Worm (Caenorhabditis elegans): ENCODE results near the gene T12D8.10.
A peak's percentile ranks its signal among the peaks of the same experiment; 100 is the strongest.

The T12D8.10 gene

DNA sequence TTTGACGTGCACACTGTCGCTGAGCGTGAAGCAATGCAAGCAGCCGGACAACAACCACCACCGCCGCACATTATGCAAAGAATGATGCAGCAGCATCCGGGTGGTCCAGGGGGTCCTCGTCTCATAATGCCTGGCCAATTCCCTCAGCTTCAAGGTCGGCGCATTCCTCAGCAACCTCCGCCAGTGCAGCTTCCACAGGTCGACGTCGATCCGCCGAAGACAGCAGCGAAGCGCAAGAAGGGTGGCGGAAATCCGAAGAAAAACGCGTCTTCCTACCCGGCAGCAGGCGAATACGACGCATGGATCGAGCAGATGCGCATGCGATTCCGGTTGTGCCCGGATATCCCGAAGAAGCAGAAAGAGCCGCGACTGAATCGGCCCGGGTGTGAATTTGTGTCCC lies 9.3 kb upstream of the T12D8.10 start:
- TF ChIP-seq unc-55 (GFP tag; optimal IDR thresholded peaks at IDR 0.05) (no peak), fkh-6 (tag; optimal IDR thresholded peaks at IDR 0.05) (no peak), ceh-14 (tag; optimal IDR thresholded peaks at IDR 0.05) (no peak), C38D4.7 (GFP tag; optimal IDR thresholded peaks at IDR 0.05) (no peak), ceh-34 (tag; optimal IDR thresholded peaks at IDR 0.05) (no peak), C08G9.2 (tag; optimal IDR thresholded peaks at IDR 0.05) (peak; percentile 36)

DNA sequence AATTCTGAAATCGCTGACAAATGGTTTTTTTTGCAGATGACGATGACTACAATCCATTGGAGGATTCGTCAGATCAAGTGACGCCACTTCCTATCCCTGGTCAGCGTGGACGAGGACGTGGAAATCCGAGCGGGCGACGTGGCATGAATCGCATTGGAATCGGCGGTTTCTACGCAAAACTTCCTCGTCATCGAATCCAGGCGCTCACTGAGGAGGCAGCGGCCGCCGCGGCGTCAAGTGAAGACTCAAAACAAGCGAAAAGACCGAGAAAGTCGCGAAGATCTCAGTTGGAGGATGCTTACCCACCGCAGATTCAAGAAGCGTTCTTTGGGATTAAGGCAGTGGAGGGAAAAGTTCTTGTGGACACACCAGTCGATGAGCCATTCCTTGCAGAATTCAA lies 6.4 kb upstream of the T12D8.10 start:
- TF ChIP-seq ceh-6 (GFP tag; optimal IDR thresholded peaks at IDR 0.05) = no peak
- 0 out of 2 replicates have a peak, but pooled peaks have one; percentile 18 for TF ChIP-seq ceh-45 (GFP tag; IDR thresholded peaks at IDR 0.05)
- TF ChIP-seq hlh-6 (tag; optimal IDR thresholded peaks at IDR 0.05) = no peak

DNA sequence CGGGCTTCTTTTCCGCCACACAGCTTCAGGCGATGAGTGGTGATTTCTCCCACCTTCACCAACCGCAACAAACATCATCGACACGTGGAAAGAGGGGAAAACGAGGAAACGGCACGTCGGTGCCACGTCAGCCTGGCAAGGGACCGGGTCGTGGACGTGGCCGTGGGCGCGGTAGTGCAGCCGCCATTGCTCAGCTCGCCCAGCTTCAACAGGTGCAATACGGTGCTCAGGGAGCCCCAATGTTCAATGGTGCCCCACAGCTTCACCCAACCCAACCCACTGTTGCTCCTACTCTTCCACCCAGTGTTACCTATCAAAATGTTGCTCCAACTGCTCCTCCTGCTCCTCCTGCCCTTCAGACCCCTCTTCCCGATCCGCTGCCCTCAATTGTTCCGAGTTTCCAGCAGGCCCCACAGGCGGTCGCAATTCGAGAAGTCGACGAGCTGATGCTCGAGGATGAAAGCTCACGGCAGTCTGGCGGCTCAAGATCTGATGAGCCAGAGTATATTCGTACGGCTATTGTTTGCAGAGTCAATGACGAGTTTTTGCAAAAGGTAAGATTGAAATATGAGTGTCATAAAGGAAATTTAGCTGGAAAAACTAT lies 3.9 kb upstream of the T12D8.10 start:
- TF ChIP-seq K09A11.1 (tag; optimal IDR thresholded peaks at IDR 0.05; ENCODE audit: insufficient read depth) = no peak
- peak; percentile 21 for TF ChIP-seq elt-4 (tag; optimal IDR thresholded peaks at IDR 0.05)

DNA sequence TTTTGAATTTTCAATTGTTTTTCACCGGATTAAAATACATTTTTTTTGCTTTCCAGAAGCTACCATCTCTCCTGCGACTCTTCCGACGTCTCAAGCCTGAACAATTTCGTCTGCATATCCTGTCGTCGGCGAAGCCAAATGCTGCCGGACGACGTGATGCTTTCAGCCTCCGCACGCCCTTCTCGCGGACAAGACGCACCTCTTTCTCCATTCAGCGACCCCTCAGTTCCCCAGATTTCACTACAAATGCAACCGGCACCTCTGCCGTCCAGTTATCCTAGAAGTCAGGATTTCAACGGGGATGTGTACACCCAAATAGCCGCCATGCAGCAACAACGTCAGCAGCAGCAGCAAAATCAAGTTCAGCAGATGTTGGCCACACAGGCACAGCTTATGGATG lies 2.2 kb upstream of the T12D8.10 start:
- TF ChIP-seq ceh-9 (tag; optimal IDR thresholded peaks at IDR 0.05) (peak; percentile 26), ceh-34 (tag; optimal IDR thresholded peaks at IDR 0.05) (no peak), unc-55 (GFP tag; optimal IDR thresholded peaks at IDR 0.05) (no peak), rnt-1 (tag; optimal IDR thresholded peaks at IDR 0.05) (no peak), K02D7.2 (tag; optimal IDR thresholded peaks at IDR 0.05) (no peak), tbx-2 (tag; optimal IDR thresholded peaks at IDR 0.05) (no peak), ref-2 (tag; optimal IDR thresholded peaks at IDR 0.05) (no peak)

DNA sequence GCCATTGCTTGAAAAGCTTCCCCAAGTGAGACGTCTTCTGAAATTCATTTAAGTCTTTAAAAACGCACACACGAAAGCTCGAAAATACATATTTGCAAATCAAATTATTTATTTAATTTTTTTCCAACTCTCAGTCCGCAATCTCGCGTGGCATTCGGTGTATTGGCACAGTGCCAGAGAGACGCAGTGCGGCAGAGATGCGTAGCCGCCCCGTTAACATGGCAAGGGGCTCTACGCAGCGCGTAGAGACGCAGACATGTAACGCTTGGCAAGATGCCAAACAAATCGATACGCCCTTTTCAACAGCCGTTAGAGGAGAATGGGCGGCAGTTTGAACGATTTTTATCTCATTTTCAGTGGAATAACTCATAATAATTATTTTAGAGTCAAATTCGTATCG lies 1.4 kb upstream of the T12D8.10 start, which contains the start of the genes drr-2 and set-16:
drr-2 (minus strand) TSS at position 37 of the 400 bp plus-strand sequence.
set-16 (plus strand) TSS at position 383 of the 400 bp plus-strand sequence.
- TF ChIP-seq nhr-232 (tag; optimal IDR thresholded peaks at IDR 0.05) = no peak
- TF ChIP-seq rnt-1 (tag; optimal IDR thresholded peaks at IDR 0.05) = peak; percentile 84
- TF ChIP-seq C08G9.2 (tag; optimal IDR thresholded peaks at IDR 0.05) = peak; percentile 62
- no peak for TF ChIP-seq fkh-6 (tag; optimal IDR thresholded peaks at IDR 0.05)
- TF ChIP-seq K09A11.1 (tag; optimal IDR thresholded peaks at IDR 0.05; ENCODE audit: insufficient read depth) = peak; percentile 48
- TF ChIP-seq ceh-48 (tag; optimal IDR thresholded peaks at IDR 0.05) = peak; percentile 97
- peak; percentile 29 for TF ChIP-seq sox-2 (GFP tag; IDR thresholded peaks at IDR 0.05)
- no peak for TF ChIP-seq unc-3 (GFP tag; conservative IDR thresholded peaks at IDR 0.05)
- peak; percentile 41 for TF ChIP-seq unc-3 (tag; optimal IDR thresholded peaks at IDR 0.05)
- TF ChIP-seq gmeb-2 (tag; optimal IDR thresholded peaks at IDR 0.05) = peak; percentile 21
- TF ChIP-seq ceh-6 (GFP tag; optimal IDR thresholded peaks at IDR 0.05) = peak; percentile 52
- peak; percentile 19 for TF ChIP-seq ttx-3 (tag; optimal IDR thresholded peaks at IDR 0.05)
- peak; percentile 87 for TF ChIP-seq ceh-34 (tag; optimal IDR thresholded peaks at IDR 0.05)
- peak; percentile 66 for TF ChIP-seq unc-86 (tag; optimal IDR thresholded peaks at IDR 0.05)
- peak; percentile 73 for TF ChIP-seq syd-9 (tag; optimal IDR thresholded peaks at IDR 0.05)
- peak; percentile 60 for TF ChIP-seq pha-2 (tag; optimal IDR thresholded peaks at IDR 0.05)
- TF ChIP-seq F13H6.1 (tag; optimal IDR thresholded peaks at IDR 0.05) = peak; percentile 40
- no peak for TF ChIP-seq ceh-22 (tag; optimal IDR thresholded peaks at IDR 0.05)
- peak; percentile 94 for TF ChIP-seq unc-55 (GFP tag; optimal IDR thresholded peaks at IDR 0.05)
- peak; percentile 95 for TF ChIP-seq ref-2 (tag; optimal IDR thresholded peaks at IDR 0.05)
- no peak for TF ChIP-seq hlh-6 (tag; optimal IDR thresholded peaks at IDR 0.05)
- TF ChIP-seq ztf-16 (tag; optimal IDR thresholded peaks at IDR 0.05) = peak; percentile 63
- no peak for TF ChIP-seq K02D7.2 (tag; optimal IDR thresholded peaks at IDR 0.05)
- TF ChIP-seq pros-1 (tag; optimal IDR thresholded peaks at IDR 0.05) = peak; percentile 82
- TF ChIP-seq tbx-2 (tag; optimal IDR thresholded peaks at IDR 0.05) = peak; percentile 86
- peak; percentile 23 for TF ChIP-seq ceh-19 (GFP tag; optimal IDR thresholded peaks at IDR 0.05)
- peak; percentile 10 for TF ChIP-seq odd-2 (tag; optimal IDR thresholded peaks at IDR 0.05)
- TF ChIP-seq elt-2 (tag; optimal IDR thresholded peaks at IDR 0.05) = peak; percentile 82
- peak; percentile 12 for TF ChIP-seq ceh-2 (tag; optimal IDR thresholded peaks at IDR 0.05)
- peak; percentile 43 for TF ChIP-seq fkh-10 (GFP tag; optimal IDR thresholded peaks at IDR 0.05)
- no peak for TF ChIP-seq pha-4 (tag; optimal IDR thresholded peaks at IDR 0.05)
- peak; percentile 92 for TF ChIP-seq dve-1 (tag; optimal IDR thresholded peaks at IDR 0.05)
- TF ChIP-seq sox-4 (tag; optimal IDR thresholded peaks at IDR 0.05) = no peak
- TF ChIP-seq mec-3 (tag; optimal IDR thresholded peaks at IDR 0.05; ENCODE audit: borderline replicate concordance) = no peak
- peak; percentile 90 for TF ChIP-seq ceh-31 (tag; optimal IDR thresholded peaks at IDR 0.05)
- peak; percentile 97 for TF ChIP-seq nfya-1 (tag; optimal IDR thresholded peaks at IDR 0.05)
- TF ChIP-seq dmd-4 (tag; optimal IDR thresholded peaks at IDR 0.05; ENCODE audit: borderline replicate concordance) = no peak

Measured in whole organism, late embryonic.